Worm (Caenorhabditis elegans) whole organism, L1 larva: ENCODE data around the gene R151.10.

Experiments
- C34B4.2 ChIP-seq: sonication (generic microtip); optimal IDR thresholded peaks from 2 replicates; lab custom pipeline; 2017; ENCODE audit warnings: mild to moderate bottlenecking, missing genetic modification characterization, missing compliant biosample characterization
- Y116A8C.19 ChIP-seq: sonication (generic microtip); optimal IDR thresholded peaks from 2 replicates; lab custom pipeline; 2016; ENCODE audit warnings: missing compliant biosample characterization, missing genetic modification characterization, borderline replicate concordance
- aha-1 ChIP-seq: fragments of 150-350 bp; optimal IDR thresholded peaks from 2 replicates; lab custom pipeline; 2014; ENCODE audit warnings: missing biosample characterization, missing genetic modification characterization
- aly-2 ChIP-seq: fragments of 150-350 bp; optimal IDR thresholded peaks from 2 replicates; lab custom pipeline; 2014; ENCODE audit warnings: missing biosample characterization, missing genetic modification characterization
- ceh-63 ChIP-seq: fragments of 200-800 bp; sonication (Bioruptor generic); optimal IDR thresholded peaks from 2 replicates; lab custom pipeline; 2018; ENCODE audit warnings: mild to moderate bottlenecking, missing genetic modification characterization, missing compliant biosample characterization
- ceh-88 ChIP-seq: fragments of 200-800 bp; sonication (Bioruptor generic); IDR thresholded peaks from 2 replicates; pipeline ENCODE4 v1.3.6; 2022; ENCODE audit warnings: missing genetic modification characterization, missing compliant biosample characterization
- ceh-90 ChIP-seq: sonication (generic microtip); optimal IDR thresholded peaks from 2 replicates; lab custom pipeline; 2016; ENCODE audit warnings: missing genetic modification characterization, missing compliant biosample characterization
- ces-1 ChIP-seq: fragments of 150-350 bp; optimal IDR thresholded peaks from 2 replicates; lab custom pipeline; 2014; ENCODE audit warnings: missing biosample characterization, missing genetic modification reagents, missing genetic modification characterization
- dpl-1 ChIP-seq, 3 experiments: fragments of 150-350 bp in 2 of 3; sonication (generic microtip) in 1 of 3; optimal IDR thresholded peaks; 2 replicates each; lab custom pipeline; 2014 to 2017; ENCODE audit warnings: missing biosample characterization in 3 of 3, missing genetic modification characterization in 3 of 3, missing genetic modification reagents in 3 of 3
- dsc-1 ChIP-seq: sonication (generic microtip); optimal IDR thresholded peaks from 2 replicates; lab custom pipeline; 2016; ENCODE audit warnings: mild to moderate bottlenecking, missing genetic modification characterization, missing compliant biosample characterization
- efl-1 ChIP-seq, 4 experiments: fragments of 150-350 bp; optimal IDR thresholded peaks in 3 of 4; peaks in 1 of 4; 1 replicate in 1 of 4; 2 replicates in 3 of 4; lab custom pipeline; 2014; ENCODE audit warnings: missing biosample characterization in 2 of 4, missing genetic modification characterization in 2 of 4, missing genetic modification reagents in 2 of 4
- egl-13 ChIP-seq: sonication (generic microtip); optimal IDR thresholded peaks from 2 replicates; lab custom pipeline; 2016; ENCODE audit warnings: missing genotype, missing genetic modification reagents, missing genetic modification characterization, missing compliant biosample characterization
- egl-27 ChIP-seq, 2 experiments: fragments of 150-350 bp in 1 of 2; sonication (generic microtip); optimal IDR thresholded peaks; 3 replicates each; lab custom pipeline; 2017 to 2018; ENCODE audit warnings: missing biosample characterization in 2 of 2, missing genetic modification characterization in 2 of 2, missing genetic modification reagents in 2 of 2
- elt-3 ChIP-seq, 6 experiments: fragments of 150-350 bp in 1 of 6; sonication (generic microtip); optimal IDR thresholded peaks; 2 replicates each; lab custom pipeline; 2017 to 2018; ENCODE audit warnings: missing biosample characterization in 6 of 6, missing genetic modification characterization in 6 of 6, inconsistent platforms in 1 of 6
- ets-5 ChIP-seq: fragments of 200-800 bp; sonication (Bioruptor generic); IDR thresholded peaks from 2 replicates; pipeline ENCODE4 v1.3.6; 2022; ENCODE audit warnings: missing genetic modification characterization, missing compliant biosample characterization
- fkh-10 ChIP-seq: sonication (generic microtip); optimal IDR thresholded peaks from 2 replicates; lab custom pipeline; 2017; ENCODE audit warnings: missing biosample characterization, missing genetic modification reagents, missing genetic modification characterization
- fkh-4 ChIP-seq: sonication (generic microtip); optimal IDR thresholded peaks from 2 replicates; lab custom pipeline; 2016; ENCODE audit warnings: missing compliant biosample characterization, missing genetic modification characterization, borderline replicate concordance
- fkh-8 ChIP-seq: sonication (generic microtip); optimal IDR thresholded peaks from 2 replicates; lab custom pipeline; 2016; ENCODE audit warnings: mild to moderate bottlenecking, missing genetic modification characterization, missing compliant biosample characterization
- fos-1 ChIP-seq: fragments of 150-350 bp; optimal IDR thresholded peaks from 2 replicates; lab custom pipeline; 2014; ENCODE audit warnings: missing biosample characterization, missing genetic modification characterization
- hlh-17 ChIP-seq: fragments of 200-800 bp; sonication (Bioruptor generic); optimal IDR thresholded peaks from 2 replicates; lab custom pipeline; 2018; ENCODE audit warnings: missing genetic modification characterization, mild to moderate bottlenecking, missing compliant biosample characterization, moderate library complexity, borderline replicate concordance
- hlh-4 ChIP-seq: sonication (generic microtip); optimal IDR thresholded peaks from 2 replicates; lab custom pipeline; 2016; ENCODE audit warnings: mild to moderate bottlenecking, missing genetic modification characterization, missing compliant biosample characterization
- hpl-2 ChIP-seq: fragments of 150-350 bp; optimal IDR thresholded peaks from 2 replicates; lab custom pipeline; 2014; ENCODE audit warnings: missing biosample characterization, missing genetic modification reagents, missing genetic modification characterization
- irx-1 ChIP-seq: sonication (generic microtip); optimal IDR thresholded peaks from 2 replicates; lab custom pipeline; 2016; ENCODE audit warnings: missing genetic modification characterization, missing compliant biosample characterization
- isw-1 ChIP-seq: fragments of 200-800 bp; sonication (Bioruptor generic); IDR thresholded peaks from 2 replicates; pipeline ENCODE4 v1.3.6; 2022; ENCODE audit warnings: missing genetic modification characterization, missing compliant biosample characterization
- lin-14 ChIP-seq: fragments of 200-800 bp; sonication (Bioruptor generic); optimal IDR thresholded peaks from 2 replicates; lab custom pipeline; 2018; ENCODE audit warnings: mild to moderate bottlenecking, missing genetic modification characterization, moderate library complexity, missing compliant biosample characterization
- lin-35 ChIP-seq, 2 experiments: fragments of 150-350 bp; optimal IDR thresholded peaks; 2 replicates each; lab custom pipeline; 2014; ENCODE audit warnings: missing biosample characterization in 2 of 2, missing genetic modification characterization in 2 of 2, missing genetic modification reagents in 2 of 2
- lir-3 ChIP-seq: sonication (generic microtip); optimal IDR thresholded peaks from 2 replicates; lab custom pipeline; 2016; ENCODE audit warnings: mild to moderate bottlenecking, missing genetic modification characterization, moderate library complexity, missing compliant biosample characterization; ENCODE audit not compliant: poor library complexity
- lsy-2 ChIP-seq, 2 experiments: fragments of 150-350 bp; optimal IDR thresholded peaks; 2 replicates each; lab custom pipeline; 2014; ENCODE audit warnings: missing biosample characterization in 2 of 2, missing genetic modification characterization in 2 of 2
- mab-9 ChIP-seq: fragments of 200-800 bp; sonication (Bioruptor generic); IDR thresholded peaks from 2 replicates; pipeline ENCODE4 v1.3.6; 2022; ENCODE audit warnings: missing genetic modification reagents, missing genetic modification characterization, missing compliant biosample characterization
- mep-1 ChIP-seq: fragments of 150-350 bp; optimal IDR thresholded peaks from 2 replicates; lab custom pipeline; 2014; ENCODE audit warnings: missing biosample characterization, missing genetic modification characterization
- nhr-47 ChIP-seq: sonication (generic microtip); optimal IDR thresholded peaks from 2 replicates; lab custom pipeline; 2016; ENCODE audit warnings: mild to moderate bottlenecking, missing genetic modification characterization, moderate library complexity, missing compliant biosample characterization
- nhr-71 ChIP-seq: sonication (generic microtip); optimal IDR thresholded peaks from 2 replicates; lab custom pipeline; 2016; ENCODE audit warnings: mild to moderate bottlenecking, missing genetic modification characterization, moderate library complexity, missing compliant biosample characterization
- nhr-76 ChIP-seq: sonication (generic microtip); optimal IDR thresholded peaks from 2 replicates; lab custom pipeline; 2017; ENCODE audit warnings: missing biosample characterization, missing genetic modification characterization
- nhr-77 ChIP-seq: fragments of 150-350 bp; optimal IDR thresholded peaks from 2 replicates; lab custom pipeline; 2014; ENCODE audit warnings: missing biosample characterization, missing genetic modification characterization
- nhr-85 ChIP-seq: sonication (generic microtip); peaks from one replicate; lab custom pipeline; 2016; ENCODE audit warnings: missing genetic modification characterization, inconsistent platforms, missing compliant biosample characterization
- nhr-90 ChIP-seq: sonication (generic microtip); optimal IDR thresholded peaks from 2 replicates; lab custom pipeline; 2016; ENCODE audit warnings: mild to moderate bottlenecking, missing genetic modification characterization, missing compliant biosample characterization; ENCODE audit not compliant: poor library complexity
- pag-3 ChIP-seq: sonication (generic microtip); optimal IDR thresholded peaks from 2 replicates; lab custom pipeline; 2017; ENCODE audit warnings: missing genetic modification characterization, mild to moderate bottlenecking, missing compliant biosample characterization, antibody characterized with exemption, borderline replicate concordance; ENCODE audit not compliant: insufficient read depth
- skn-1 ChIP-seq: fragments of 150-350 bp; optimal IDR thresholded peaks from 2 replicates; lab custom pipeline; 2014; ENCODE audit warnings: missing biosample characterization, missing genetic modification characterization
- snu-23 ChIP-seq: sonication (generic microtip); optimal IDR thresholded peaks from 2 replicates; lab custom pipeline; 2016; ENCODE audit warnings: missing genetic modification characterization, missing compliant biosample characterization
- sup-37 ChIP-seq: fragments of 200-800 bp; sonication (Bioruptor generic); optimal IDR thresholded peaks from 2 replicates; lab custom pipeline; 2018; ENCODE audit warnings: mild to moderate bottlenecking, missing genetic modification characterization, missing compliant biosample characterization
- swsn-7 ChIP-seq: sonication (generic microtip); optimal IDR thresholded peaks from 2 replicates; lab custom pipeline; 2016; ENCODE audit warnings: missing genetic modification characterization, missing compliant biosample characterization
- tlp-1 ChIP-seq: fragments of 150-350 bp; optimal IDR thresholded peaks from 2 replicates; lab custom pipeline; 2014; ENCODE audit warnings: missing biosample characterization, missing genetic modification characterization
- unc-130 ChIP-seq: fragments of 150-350 bp; optimal IDR thresholded peaks from 2 replicates; lab custom pipeline; 2017; ENCODE audit warnings: missing biosample characterization, missing genetic modification characterization, inconsistent platforms
- unc-62 ChIP-seq: fragments of 150-350 bp; optimal IDR thresholded peaks from 2 replicates; lab custom pipeline; 2014; ENCODE audit warnings: missing biosample characterization, missing genetic modification reagents, missing genetic modification characterization
- unc-86 ChIP-seq: sonication (generic microtip); optimal IDR thresholded peaks from 2 replicates; lab custom pipeline; 2016; ENCODE audit warnings: missing genetic modification characterization, missing compliant biosample characterization
- unc-98 ChIP-seq: fragments of 200-800 bp; sonication (Bioruptor generic); IDR thresholded peaks from 2 replicates; pipeline ENCODE4 v1.3.6; 2022; ENCODE audit warnings: missing genetic modification characterization, missing compliant biosample characterization
- vab-15 ChIP-seq: sonication (generic microtip); optimal IDR thresholded peaks from 2 replicates; lab custom pipeline; 2017; ENCODE audit warnings: missing genotype, mild to moderate bottlenecking, missing genetic modification characterization, missing compliant biosample characterization
- ztf-4 ChIP-seq: fragments of 150-350 bp; optimal IDR thresholded peaks from 2 replicates; lab custom pipeline; 2014; ENCODE audit warnings: missing biosample characterization, missing genetic modification characterization

R151.10 gene

ce11 chrIII:7272088-7272487 lies 41.3 kb upstream of the R151.10 start (continued):
- TF ChIP-seq fkh-10 (GFP tag; lab: Kevin White, UChicago) (no peak), ceh-88 (GFP tag; lab: Robert Waterston, UW) (0 out of 2 replicates have a peak, but pooled peaks have one; percentile 32), snu-23 (GFP tag; lab: Kevin White, UChicago) (peak; percentile 76), nhr-47 (tag; lab: Kevin White, UChicago) (peak; percentile 55), sup-37 (GFP tag; lab: Kevin White, UChicago) (no peak), unc-130 (peak; percentile 62), aha-1 (tag; lab: Kevin White, UChicago) (no peak), nhr-76 (tag; lab: Kevin White, UChicago) (no peak), aly-2 (tag; lab: Kevin White, UChicago) (no peak), unc-86 (tag; lab: Kevin White, UChicago) (peak; percentile 50), Y116A8C.19 (tag; lab: Kevin White, UChicago) (no peak), fkh-4 (tag; lab: Kevin White, UChicago) (no peak), irx-1 (peak; percentile 24), nhr-85 (tag; lab: Kevin White, UChicago) (peak; percentile 92), unc-98 (no peak), vab-15 (tag; lab: Kevin White, UChicago) (no peak), dpl-1 (GFP tag; optimal IDR thresholded peaks at IDR 0.05; lab: Kevin White, UChicago) (peak; percentile 24 to 58 (median 58)), isw-1 (GFP tag; lab: Robert Waterston, UW) (no peak), hpl-2 (GFP tag; lab: Kevin White, UChicago) (no peak), mab-9 (GFP tag; lab: Robert Waterston, UW) (no peak), pag-3 (tag; lab: Kevin White, UChicago) (no peak), swsn-7 (tag; lab: Kevin White, UChicago) (peak; percentile 41), egl-27 (tag; optimal IDR thresholded peaks at IDR 0.05; lab: Kevin White, UChicago) (no peak), ets-5 (GFP tag; lab: Robert Waterston, UW) (no peak), mep-1 (tag; lab: Kevin White, UChicago) (peak; percentile 87), tlp-1 (tag; lab: Kevin White, UChicago) (no peak), egl-13 (tag; lab: Kevin White, UChicago) (no peak), ceh-63 (GFP tag; lab: Kevin White, UChicago) (no peak), fkh-8 (tag; lab: Kevin White, UChicago) (no peak), elt-3 (tag; optimal IDR thresholded peaks at IDR 0.05; lab: Kevin White, UChicago) (peak in 1 of 6 experiments; percentile 6), hlh-4 (no peak), unc-62 (GFP tag; lab: Kevin White, UChicago) (no peak), nhr-77 (tag; lab: Kevin White, UChicago) (no peak), ztf-4 (no peak), efl-1 (optimal IDR thresholded peaks at IDR 0.05; lab: Kevin White, UChicago) (peak; percentile 27 to 60), efl-1 (GFP tag; optimal IDR thresholded peaks at IDR 0.05 in 1 of 2; lab: Kevin White, UChicago) (peak; percentile 56 to 96), lir-3 (tag; lab: Kevin White, UChicago) (peak; percentile 56), ceh-90 (no peak), fos-1 (tag; lab: Kevin White, UChicago) (no peak), C34B4.2 (tag; lab: Kevin White, UChicago) (no peak), lsy-2 (tag; optimal IDR thresholded peaks at IDR 0.05; lab: Kevin White, UChicago) (peak; percentile 38 to 61), nhr-90 (tag; lab: Kevin White, UChicago) (peak; percentile 57)

DNA sequence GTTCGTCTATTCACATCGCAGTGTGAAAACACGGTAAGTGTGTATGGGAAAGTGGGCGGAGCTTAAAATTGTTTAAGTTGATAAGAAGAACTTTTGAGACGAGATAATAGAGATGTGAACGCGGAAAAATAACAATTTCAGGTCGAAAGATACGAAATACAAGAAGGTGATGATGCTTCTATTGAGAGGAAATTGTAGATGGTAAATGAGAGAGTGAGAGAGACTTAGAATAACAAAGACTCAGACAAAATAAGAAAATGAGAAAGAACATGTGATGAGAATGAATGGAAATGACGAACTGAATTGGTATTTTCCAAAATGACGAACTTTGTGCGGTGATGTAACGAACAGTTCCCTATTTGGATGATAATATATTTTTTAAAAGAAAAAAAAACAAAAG lies 40.3 kb upstream of the R151.10 start:
- TF ChIP-seq hlh-17 (GFP tag; lab: Kevin White, UChicago), result no peak
- no peak for TF ChIP-seq egl-27 (tag; optimal IDR thresholded peaks at IDR 0.05; lab: Kevin White, UChicago)
- TF ChIP-seq ces-1 (GFP tag; lab: Kevin White, UChicago), result no peak
- TF ChIP-seq elt-3 (tag; optimal IDR thresholded peaks at IDR 0.05; lab: Kevin White, UChicago), result peak in 1 of 6 experiments; percentile 53
- TF ChIP-seq ceh-88 (GFP tag; lab: Robert Waterston, UW), result no peak
- TF ChIP-seq efl-1 (optimal IDR thresholded peaks at IDR 0.05; lab: Kevin White, UChicago), result no peak
- peak; percentile 4 to 40 for TF ChIP-seq efl-1 (GFP tag; optimal IDR thresholded peaks at IDR 0.05 in 1 of 2; lab: Kevin White, UChicago)
- peak in 1 of 2 experiments; percentile 47 for TF ChIP-seq lin-35 (GFP tag; optimal IDR thresholded peaks at IDR 0.05; lab: Kevin White, UChicago)
- no peak for TF ChIP-seq lsy-2 (tag; optimal IDR thresholded peaks at IDR 0.05; lab: Kevin White, UChicago)
- TF ChIP-seq skn-1 (tag; lab: Kevin White, UChicago), result peak; percentile 19
- no peak for TF ChIP-seq tlp-1 (tag; lab: Kevin White, UChicago)
- TF ChIP-seq lin-14 (GFP tag; lab: Kevin White, UChicago), result peak; percentile 34
- TF ChIP-seq dsc-1, result no peak
- TF ChIP-seq nhr-71 (tag; lab: Kevin White, UChicago), result peak; percentile 9
- TF ChIP-seq, all 84 proteins: peak for 6
